Worm (Caenorhabditis elegans) whole organism, early embryonic: ENCODE results near the gene B0244.7.

Experiments
- F13C5.2 ChIP-seq: sonication (generic microtip); optimal IDR thresholded peaks from 2 replicates; lab custom pipeline; 2017; ENCODE audit warnings: mild to moderate bottlenecking, missing genetic modification characterization, inconsistent platforms, missing compliant biosample characterization
- ama-1 ChIP-seq: fragments of 150-350 bp; optimal IDR thresholded peaks from 2 replicates; lab custom pipeline; 2014
- ceh-13 ChIP-seq: fragments of 200-800 bp; sonication (Bioruptor generic); optimal IDR thresholded peaks from 2 replicates; lab custom pipeline; 2018; ENCODE audit warnings: mild to moderate bottlenecking, missing genetic modification characterization, missing compliant biosample characterization
- ceh-36 ChIP-seq: sonication (generic microtip); optimal IDR thresholded peaks from 2 replicates; lab custom pipeline; 2016; ENCODE audit warnings: missing genetic modification characterization, inconsistent platforms, missing compliant biosample characterization
- ets-7 ChIP-seq: sonication (generic microtip); optimal IDR thresholded peaks from 2 replicates; lab custom pipeline; 2016; ENCODE audit warnings: missing genotype, missing genetic modification characterization, missing compliant biosample characterization
- flt-1 ChIP-seq: fragments of 200-800 bp; sonication (Bioruptor generic); IDR thresholded peaks from 2 replicates; pipeline ENCODE4 v1.3.6; 2022; ENCODE audit warnings: missing genetic modification characterization, missing compliant biosample characterization
- hnd-1 ChIP-seq: sonication (generic microtip); optimal IDR thresholded peaks from 2 replicates; lab custom pipeline; 2016; ENCODE audit warnings: missing genetic modification characterization, missing compliant biosample characterization
- scrt-1 ChIP-seq: fragments of 200-800 bp; sonication (Bioruptor generic); IDR thresholded peaks from 2 replicates; pipeline ENCODE4 v1.3.6; 2022; ENCODE audit warnings: missing genetic modification characterization, missing compliant biosample characterization
- tbx-11 ChIP-seq: fragments of 200-800 bp; sonication (Bioruptor generic); IDR thresholded peaks from 2 replicates; pipeline ENCODE4 v1.3.6; 2022; ENCODE audit warnings: missing genetic modification characterization, missing compliant biosample characterization
- tra-4 ChIP-seq: sonication (generic microtip); optimal IDR thresholded peaks from 2 replicates; lab custom pipeline; 2017; ENCODE audit warnings: missing genetic modification characterization, missing compliant biosample characterization

DNA sequence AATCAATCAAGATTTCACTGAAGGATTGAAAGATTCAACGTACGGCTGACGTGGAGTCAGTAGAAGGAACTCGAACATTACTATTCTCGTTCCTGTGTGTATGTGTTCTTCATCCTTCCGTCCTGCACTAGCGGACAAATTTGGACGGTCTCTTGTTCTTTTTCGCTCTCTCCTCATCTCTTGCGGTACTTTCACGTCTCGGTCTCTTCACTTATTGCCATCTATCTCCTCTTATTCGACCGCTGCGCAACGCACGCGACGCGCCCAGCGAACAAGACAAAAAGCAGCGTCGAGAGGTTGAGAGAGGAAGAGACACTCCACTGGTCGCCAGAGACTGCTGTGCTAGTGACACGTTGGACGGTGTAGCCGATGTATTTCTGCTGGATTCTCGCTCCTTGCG, 15.8 kb upstream of the B0244.7 start:
- TF ChIP-seq tra-4 (no peak), ama-1 (lab: Kevin White, UChicago) (no peak), ceh-13 (GFP tag; lab: Kevin White, UChicago) (no peak), hnd-1 (tag; lab: Kevin White, UChicago) (no peak), ceh-36 (tag; lab: Kevin White, UChicago) (no peak), ets-7 (peak; percentile 11), scrt-1 (GFP tag; lab: Robert Waterston, UW) (no peak), flt-1 (GFP tag; lab: Robert Waterston, UW) (no peak), F13C5.2 (tag; lab: Kevin White, UChicago) (peak; percentile 54), tbx-11 (GFP tag; lab: Robert Waterston, UW) (no peak)
